Fruit fly (Drosophila melanogaster) whole organism, embryonic: Measurements from ENCODE around the gene CG45002.

Source experiments
- Blimp-1 ChIP-seq: fragments of 200-800 bp; sonication (Bioruptor generic); optimal IDR thresholded peaks from 3 replicates; lab custom pipeline; 2018; ENCODE audit warnings: missing biosample characterization, missing genetic modification characterization, mild to moderate bottlenecking, moderate library complexity, missing genetic modification reagents
- CG10147 ChIP-seq: fragments of 200-800 bp; sonication (Bioruptor generic); optimal IDR thresholded peaks from 2 replicates; lab custom pipeline; 2019; ENCODE audit warnings: missing biosample characterization, mild to moderate bottlenecking, missing genetic modification characterization, moderate library complexity
- CG10654 ChIP-seq: fragments of 200-800 bp; sonication (Bioruptor generic); optimal IDR thresholded peaks from 2 replicates; lab custom pipeline; 2016; ENCODE audit warnings: missing biosample characterization, missing genetic modification characterization
- CG11093 ChIP-seq: fragments of 200-800 bp; sonication (Bioruptor generic); IDR thresholded peaks from 3 replicates; pipeline ENCODE4 v1.3.6; 2022; ENCODE audit warnings: missing biosample characterization, missing genetic modification characterization
- CG11456 ChIP-seq: fragments of 200-800 bp; sonication (Bioruptor generic); IDR thresholded peaks from 3 replicates; pipeline ENCODE4 v1.3.6; 2022; ENCODE audit warnings: missing biosample characterization, missing genetic modification characterization
- CG12299 ChIP-seq: fragments of 200-800 bp; sonication (Bioruptor generic); optimal IDR thresholded peaks from 2 replicates; lab custom pipeline; 2018; ENCODE audit warnings: missing biosample characterization, mild to moderate bottlenecking, missing genetic modification characterization
- CG14710 ChIP-seq: fragments of 200-800 bp; sonication (Bioruptor generic); optimal IDR thresholded peaks from 3 replicates; lab custom pipeline; 2019; ENCODE audit warnings: missing biosample characterization, mild to moderate bottlenecking, missing genetic modification characterization, moderate library complexity
- CG14860 ChIP-seq: fragments of 200-800 bp; sonication (Bioruptor generic); IDR thresholded peaks from 3 replicates; pipeline ENCODE4 v1.3.6; 2022; ENCODE audit warnings: missing biosample characterization, missing genetic modification characterization; ENCODE audit not compliant: partially characterized antibody
- CG1529 ChIP-seq: fragments of 200-800 bp; sonication (Bioruptor generic); optimal IDR thresholded peaks from 3 replicates; lab custom pipeline; 2018; ENCODE audit warnings: missing biosample characterization, missing genetic modification characterization
- CG1792 ChIP-seq: fragments of 200-800 bp; sonication (Bioruptor generic); optimal IDR thresholded peaks from 2 replicates; lab custom pipeline; 2016; ENCODE audit warnings: missing biosample characterization, missing genetic modification characterization
- CG2678 ChIP-seq: fragments of 200-800 bp; sonication (Bioruptor generic); optimal IDR thresholded peaks from 3 replicates; lab custom pipeline; 2019; ENCODE audit warnings: missing biosample characterization, mild to moderate bottlenecking, missing genetic modification characterization, moderate library complexity
- CG2712 ChIP-seq: fragments of 200-800 bp; optimal IDR thresholded peaks from 3 replicates; lab custom pipeline; 2019; ENCODE audit warnings: missing biosample characterization, mild to moderate bottlenecking, missing genetic modification characterization, moderate library complexity
- CG42726 ChIP-seq: fragments of 200-800 bp; sonication (Bioruptor generic); IDR thresholded peaks from 2 replicates; pipeline ENCODE4 v1.3.6; 2022; ENCODE audit warnings: missing biosample characterization, missing genetic modification characterization; ENCODE audit not compliant: partially characterized antibody
- CG4328 ChIP-seq: fragments of 200-800 bp; sonication (Bioruptor generic); optimal IDR thresholded peaks from 3 replicates; lab custom pipeline; 2017; ENCODE audit warnings: missing biosample characterization, missing genetic modification reagents, missing genetic modification characterization
- CG4707 ChIP-seq: fragments of 200-800 bp; sonication (Bioruptor generic); optimal IDR thresholded peaks from 2 replicates; lab custom pipeline; 2018; ENCODE audit warnings: missing biosample characterization, mild to moderate bottlenecking, missing genetic modification characterization, moderate library complexity
- CG4730 ChIP-seq: fragments of 200-800 bp; sonication (Bioruptor generic); IDR thresholded peaks from 2 replicates; pipeline ENCODE4 v1.3.6; 2022; ENCODE audit warnings: missing biosample characterization, missing genetic modification characterization
- CG8089 ChIP-seq: fragments of 200-800 bp; sonication (Bioruptor generic); optimal IDR thresholded peaks from 3 replicates; lab custom pipeline; 2016; ENCODE audit warnings: missing biosample characterization, missing genetic modification characterization
- CG8388 ChIP-seq: fragments of 200-800 bp; sonication (Bioruptor generic); optimal IDR thresholded peaks from 2 replicates; lab custom pipeline; 2019; ENCODE audit warnings: missing biosample characterization, mild to moderate bottlenecking, missing genetic modification characterization, moderate library complexity
- CG9727 ChIP-seq: fragments of 200-800 bp; sonication (Bioruptor generic); optimal IDR thresholded peaks from 3 replicates; lab custom pipeline; 2017; ENCODE audit warnings: missing biosample characterization, mild to moderate bottlenecking, missing genetic modification characterization
- CTCF ChIP-seq: fragments of 200-800 bp; sonication (Bioruptor generic); optimal IDR thresholded peaks from 2 replicates; lab custom pipeline; 2017; ENCODE audit warnings: missing biosample characterization, mild to moderate bottlenecking, missing genetic modification characterization, moderate library complexity
- Camta ChIP-seq: fragments of 200-800 bp; sonication (Bioruptor generic); optimal IDR thresholded peaks from 2 replicates; lab custom pipeline; 2016; ENCODE audit warnings: missing biosample characterization, missing genetic modification characterization
- Hr39 ChIP-seq: fragments of >200 bp; optimal IDR thresholded peaks from 2 replicates; lab custom pipeline; 2017
- Oli ChIP-seq: fragments of 200-800 bp; sonication (Bioruptor generic); optimal IDR thresholded peaks from 2 replicates; lab custom pipeline; 2018; ENCODE audit warnings: missing biosample characterization, mild to moderate bottlenecking, missing genetic modification characterization, moderate library complexity
- ab ChIP-seq: fragments of 200-800 bp; sonication (Bioruptor generic); optimal IDR thresholded peaks from 2 replicates; lab custom pipeline; 2016; ENCODE audit warnings: missing biosample characterization, missing genetic modification characterization
- bab2 ChIP-seq: fragments of 200-800 bp; sonication (Bioruptor generic); optimal IDR thresholded peaks from 2 replicates; lab custom pipeline; 2016; ENCODE audit warnings: missing biosample characterization, missing genetic modification characterization
- bsh ChIP-seq, 2 experiments: fragments of 200-800 bp; sonication (Bioruptor generic); optimal IDR thresholded peaks; 2 replicates each; lab custom pipeline; 2017 to 2018; ENCODE audit warnings: mild to moderate bottlenecking in 2 of 2, missing biosample characterization in 2 of 2, missing genetic modification characterization in 2 of 2, moderate library complexity in 1 of 2
- cato ChIP-seq: fragments of 200-800 bp; sonication (Bioruptor generic); optimal IDR thresholded peaks from 2 replicates; lab custom pipeline; 2016; ENCODE audit warnings: missing biosample characterization, missing genetic modification characterization, borderline replicate concordance
- dati ChIP-seq: fragments of 200-800 bp; sonication (Bioruptor generic); IDR thresholded peaks from 2 replicates; pipeline ENCODE4 v1.3.6; 2022; ENCODE audit warnings: missing biosample characterization, missing genetic modification characterization
- dmrt99B ChIP-seq: fragments of 200-800 bp; sonication (Bioruptor generic); optimal IDR thresholded peaks from 2 replicates; lab custom pipeline; 2018; ENCODE audit warnings: missing biosample characterization, mild to moderate bottlenecking, missing genetic modification characterization, moderate library complexity
- grau ChIP-seq: fragments of 200-800 bp; optimal IDR thresholded peaks from 3 replicates; lab custom pipeline; 2019; ENCODE audit warnings: missing biosample characterization, mild to moderate bottlenecking, missing genetic modification characterization, moderate library complexity
- hbn ChIP-seq: fragments of 200-800 bp; sonication (Bioruptor generic); IDR thresholded peaks from 2 replicates; pipeline ENCODE4 v1.3.6; 2022; ENCODE audit warnings: missing biosample characterization, missing genetic modification characterization; ENCODE audit not compliant: partially characterized antibody
- lola ChIP-seq, 3 experiments: fragments of >200 bp in 2 of 3; fragments of 200-800 bp in 1 of 3; sonication (Bioruptor generic) in 1 of 3; optimal IDR thresholded peaks; 2 replicates each; lab custom pipeline; 2017 to 2019; ENCODE audit warnings: missing biosample characterization in 3 of 3, missing genetic modification characterization in 3 of 3, mild to moderate bottlenecking in 1 of 3, moderate library complexity in 1 of 3
- luna ChIP-seq: fragments of 200-800 bp; sonication (Bioruptor generic); optimal IDR thresholded peaks from 2 replicates; lab custom pipeline; 2016; ENCODE audit warnings: missing biosample characterization, missing genetic modification characterization
- nmo ChIP-seq: fragments of 200-800 bp; sonication (Bioruptor generic); optimal IDR thresholded peaks from 2 replicates; lab custom pipeline; 2018; ENCODE audit warnings: missing biosample characterization, mild to moderate bottlenecking, missing genetic modification characterization, moderate library complexity
- pho ChIP-seq: fragments of 200-800 bp; sonication (Bioruptor generic); optimal IDR thresholded peaks from 2 replicates; lab custom pipeline; 2016; ENCODE audit warnings: missing biosample characterization, missing genetic modification characterization
- ranshi ChIP-seq: fragments of 200-800 bp; sonication (Bioruptor generic); IDR thresholded peaks from 2 replicates; pipeline ENCODE4 v1.3.6; 2022; ENCODE audit warnings: missing biosample characterization, missing genetic modification characterization
- tio ChIP-seq: fragments of 200-800 bp; sonication (Bioruptor generic); optimal IDR thresholded peaks from 2 replicates; lab custom pipeline; 2017; ENCODE audit warnings: missing biosample characterization, missing genetic modification characterization, inconsistent platforms
- twi ChIP-seq: fragments of 200-800 bp; optimal IDR thresholded peaks from 2 replicates; lab custom pipeline; 2019; ENCODE audit warnings: missing biosample characterization, mild to moderate bottlenecking, missing genetic modification characterization, moderate library complexity
- unpg ChIP-seq: fragments of 200-800 bp; sonication (Bioruptor generic); optimal IDR thresholded peaks from 3 replicates; lab custom pipeline; 2018; ENCODE audit warnings: missing biosample characterization, mild to moderate bottlenecking, missing genetic modification characterization, moderate library complexity
- usp ChIP-seq: fragments of >200 bp; optimal IDR thresholded peaks from 2 replicates; lab custom pipeline; 2017; ENCODE audit warnings: missing biosample characterization, missing genetic modification characterization
- wdn ChIP-seq: fragments of 200-800 bp; sonication (Bioruptor generic); IDR thresholded peaks from 2 replicates; pipeline ENCODE4 v1.3.6; 2022; ENCODE audit warnings: missing biosample characterization, missing genetic modification characterization

CG45002 gene

DNA sequence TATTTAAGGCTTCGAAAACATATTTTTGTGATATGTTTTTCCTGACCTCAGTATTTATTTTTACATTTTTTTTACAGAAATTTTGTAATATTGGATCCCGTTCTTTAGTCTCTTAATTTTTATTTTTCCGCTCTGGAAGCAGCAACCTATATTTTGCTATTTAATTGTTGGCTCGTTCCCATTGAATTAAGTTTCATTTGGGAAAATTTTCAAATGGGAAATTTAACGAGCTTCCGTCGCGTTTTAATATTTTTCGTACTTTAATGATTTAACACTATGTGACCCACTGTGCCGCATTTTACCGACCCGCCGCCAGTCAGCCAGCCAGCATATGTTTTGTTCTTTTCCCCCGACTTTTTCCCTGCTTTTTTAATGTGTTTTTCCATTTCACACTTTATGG is 44.7 kb upstream of the CG45002 start (continued):
- TF ChIP-seq CG4707 (GFP tag; lab: Kevin White, UChicago) = peak; percentile 42
- no peak for TF ChIP-seq CG8089
- TF ChIP-seq bsh (GFP tag; optimal IDR thresholded peaks at IDR 0.05; lab: Kevin White, UChicago) = peak in 1 of 2 experiments; percentile 17
- TF ChIP-seq ranshi (GFP tag; lab: Robert Waterston, UW) = no peak
- TF ChIP-seq ab (GFP tag; lab: Kevin White, UChicago) = no peak
- no peak for TF ChIP-seq CG11456 (GFP tag; lab: Robert Waterston, UW)
- TF ChIP-seq cato (GFP tag; lab: Kevin White, UChicago) = no peak
- TF ChIP-seq CG9727 (GFP tag; lab: Kevin White, UChicago) = peak; percentile 17
- TF ChIP-seq Oli (tag; lab: Kevin White, UChicago) = peak; percentile 2
- TF ChIP-seq bab2 = no peak
- peak; percentile 36 for TF ChIP-seq CG8388 (GFP tag; lab: Kevin White, UChicago)
- TF ChIP-seq dati (GFP tag; lab: Robert Waterston, UW) = no peak
- TF ChIP-seq nmo (GFP tag; lab: Kevin White, UChicago) = peak; percentile 16
- no peak for TF ChIP-seq CG4328 (GFP tag; lab: Kevin White, UChicago)
- TF ChIP-seq CG2712 (tag; lab: Kevin White, UChicago) = peak; percentile 17
- no peak for TF ChIP-seq CG10654 (GFP tag; lab: Kevin White, UChicago)
- TF ChIP-seq Blimp-1 (GFP tag; lab: Kevin White, UChicago) = peak; percentile 20
- no peak for TF ChIP-seq luna (GFP tag; lab: Kevin White, UChicago)
- no peak for TF ChIP-seq CG1529 (GFP tag; lab: Kevin White, UChicago)
- no peak for TF ChIP-seq CG11093 (GFP tag; lab: Robert Waterston, UW)
- TF ChIP-seq CTCF (GFP tag; lab: Kevin White, UChicago) = no peak
- TF ChIP-seq CG12299 (tag; lab: Kevin White, UChicago) = no peak
- no peak for TF ChIP-seq wdn
- no peak for TF ChIP-seq CG10147 (GFP tag; lab: Kevin White, UChicago)
- no peak for TF ChIP-seq tio (GFP tag; lab: Kevin White, UChicago)
- no peak for TF ChIP-seq Hr39 (lab: Kevin White, UChicago)
- TF ChIP-seq twi (tag; lab: Kevin White, UChicago) = peak; percentile 80
- TF ChIP-seq unpg (GFP tag; lab: Kevin White, UChicago) = peak; percentile 0
- TF ChIP-seq CG42726 (GFP tag; lab: Robert Waterston, UW) = no peak
- no peak for TF ChIP-seq usp (GFP tag; lab: Kevin White, UChicago)
- TF ChIP-seq CG1792 (GFP tag; lab: Kevin White, UChicago) = no peak
- TF ChIP-seq pho (GFP tag; lab: Kevin White, UChicago) = no peak
- TF ChIP-seq grau (tag; lab: Kevin White, UChicago) = peak; percentile 10
- TF ChIP-seq CG2678 (tag; lab: Kevin White, UChicago) = no peak
- no peak for TF ChIP-seq hbn (GFP tag; lab: Robert Waterston, UW)
- TF ChIP-seq lola (GFP tag; optimal IDR thresholded peaks at IDR 0.05; lab: Kevin White, UChicago) = peak in 1 of 3 experiments; percentile 6
- TF ChIP-seq dmrt99B (tag; lab: Kevin White, UChicago) = peak; percentile 6
- no peak for TF ChIP-seq Camta
- TF ChIP-seq, all 482 proteins: peak for 25

- TF ChIP-seq CG14860 (GFP tag; lab: Robert Waterston, UW) = no peak
- TF ChIP-seq CG14710 (tag; lab: Kevin White, UChicago) = no peak
- TF ChIP-seq CG8388 (GFP tag; lab: Kevin White, UChicago) = peak; percentile 71
- TF ChIP-seq CG4730 (GFP tag; lab: Robert Waterston, UW) = no peak
- TF ChIP-seq, all 482 proteins: peak for 1
These were observed 44.1 kb upstream of the CG45002 start for dm6 chrX:17110556-17111177.
